Worm (Caenorhabditis elegans): Measurements from ENCODE around the gene ctsa-4.1.

The ctsa-4.1 gene

ce11 chrII:6366696-6367095, at the start of gene ctsa-4.1:
TSS of gene ctsa-4.1 (plus strand) at chrII:6366996.
- TF ChIP-seq tbx-11 (GFP tag; IDR thresholded peaks at IDR 0.05) (no peak), pes-1 (GFP tag; IDR thresholded peaks at IDR 0.05) (no peak), B0310.2 (tag; optimal IDR thresholded peaks at IDR 0.05) (no peak)

ce11 chrII:6320655-6321388, 46.0 kb upstream of the ctsa-4.1 start, which contains the start of gene efr-3:
TSS of gene efr-3 (minus strand) at chrII:6321159.
- TF ChIP-seq ets-7 (tag; optimal IDR thresholded peaks at IDR 0.05): no peak

- TF ChIP-seq tbx-37 (GFP tag; conservative IDR thresholded peaks at IDR 0.05) (no peak), ceh-36 (tag; optimal IDR thresholded peaks at IDR 0.05) (no peak), sea-1 (GFP tag; conservative IDR thresholded peaks at IDR 0.05) (no peak), hmg-4 (GFP tag; optimal IDR thresholded peaks at IDR 0.05) (no peak), hmbx-1 (tag; optimal IDR thresholded peaks at IDR 0.05) (no peak), tbx-11 (GFP tag; IDR thresholded peaks at IDR 0.05) (no peak), hnd-1 (tag; optimal IDR thresholded peaks at IDR 0.05) (no peak), F13C5.2 (tag; optimal IDR thresholded peaks at IDR 0.05) (no peak), tra-4 (tag; optimal IDR thresholded peaks at IDR 0.05) (no peak), ceh-13 (GFP tag; optimal IDR thresholded peaks at IDR 0.05) (no peak), B0310.2 (tag; optimal IDR thresholded peaks at IDR 0.05) (no peak), pes-1 (GFP tag; IDR thresholded peaks at IDR 0.05) (no peak), flt-1 (GFP tag; IDR thresholded peaks at IDR 0.05) (no peak), scrt-1 (GFP tag; IDR thresholded peaks at IDR 0.05) (no peak), ama-1 (optimal IDR thresholded peaks at IDR 0.05) (no peak), aly-1 (tag; optimal IDR thresholded peaks at IDR 0.05) (no peak)
Observed at ce11 chrII:6322081-6322480, 44.7 kb upstream of the ctsa-4.1 start.

DNA sequence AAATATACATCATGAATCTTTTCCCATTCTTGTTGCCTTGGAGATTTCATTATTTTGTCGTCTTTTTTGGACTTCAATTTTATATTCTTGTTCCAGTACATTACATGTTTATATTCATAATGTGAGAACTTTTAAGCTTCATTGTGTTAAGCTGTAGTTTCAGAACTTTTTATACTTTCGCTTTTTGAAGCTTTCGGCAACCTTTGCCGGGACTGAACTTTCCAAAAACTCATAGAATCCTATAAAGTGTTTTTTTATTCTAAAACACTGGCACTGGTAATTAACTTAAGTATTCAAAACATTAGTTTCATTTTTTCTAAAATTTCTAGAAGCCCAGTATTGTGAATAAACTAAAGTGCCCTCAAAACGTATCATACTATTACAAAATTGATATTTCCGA, 43.8 kb upstream of the ctsa-4.1 start, which contains the start of gene C32D5.4:
TSS of gene C32D5.4 (minus strand) at position 101 of the 400 bp plus-strand sequence.
- no peak for TF ChIP-seq ama-1 (optimal IDR thresholded peaks at IDR 0.05)
- TF ChIP-seq flt-1 (GFP tag; IDR thresholded peaks at IDR 0.05): no peak
- TF ChIP-seq hmbx-1 (tag; optimal IDR thresholded peaks at IDR 0.05): no peak
- TF ChIP-seq hnd-1 (tag; optimal IDR thresholded peaks at IDR 0.05): no peak
- TF ChIP-seq tbx-11 (GFP tag; IDR thresholded peaks at IDR 0.05): no peak
- TF ChIP-seq ets-7 (tag; optimal IDR thresholded peaks at IDR 0.05): no peak
- TF ChIP-seq ceh-36 (tag; optimal IDR thresholded peaks at IDR 0.05): no peak
- no peak for TF ChIP-seq F13C5.2 (tag; optimal IDR thresholded peaks at IDR 0.05)

DNA sequence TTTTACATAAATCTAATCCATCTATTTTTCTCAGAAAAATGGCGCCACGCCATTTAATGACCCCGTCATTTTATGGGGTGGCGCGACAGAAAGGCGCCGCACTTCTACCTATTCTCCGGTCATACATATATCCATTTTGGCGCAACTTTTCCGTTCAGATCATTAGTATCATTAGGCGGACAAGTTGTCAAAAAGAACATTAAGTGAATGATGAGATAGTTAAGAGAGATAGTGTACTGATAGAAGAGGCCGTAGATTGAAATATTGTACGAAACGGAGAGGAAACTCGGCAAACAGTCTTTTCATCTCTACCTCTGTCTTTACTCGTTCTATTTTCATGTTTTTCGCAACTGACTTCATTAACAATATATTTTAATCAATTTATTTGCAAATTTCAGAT, 42.7 kb upstream of the ctsa-4.1 start, which contains the start of gene sma-6:
TSS of gene sma-6 (plus strand) at position 399 of the 400 bp plus-strand sequence.
- TF ChIP-seq hmbx-1 (tag; optimal IDR thresholded peaks at IDR 0.05): no peak
- TF ChIP-seq sea-1 (GFP tag; conservative IDR thresholded peaks at IDR 0.05): no peak
- TF ChIP-seq ets-7 (tag; optimal IDR thresholded peaks at IDR 0.05): no peak
- TF ChIP-seq aly-1 (tag; optimal IDR thresholded peaks at IDR 0.05): no peak

ce11 chrII:6327317-6327716, 39.5 kb upstream of the ctsa-4.1 start:
- TF ChIP-seq ceh-13 (GFP tag; optimal IDR thresholded peaks at IDR 0.05) (no peak), aly-1 (tag; optimal IDR thresholded peaks at IDR 0.05) (no peak)

DNA sequence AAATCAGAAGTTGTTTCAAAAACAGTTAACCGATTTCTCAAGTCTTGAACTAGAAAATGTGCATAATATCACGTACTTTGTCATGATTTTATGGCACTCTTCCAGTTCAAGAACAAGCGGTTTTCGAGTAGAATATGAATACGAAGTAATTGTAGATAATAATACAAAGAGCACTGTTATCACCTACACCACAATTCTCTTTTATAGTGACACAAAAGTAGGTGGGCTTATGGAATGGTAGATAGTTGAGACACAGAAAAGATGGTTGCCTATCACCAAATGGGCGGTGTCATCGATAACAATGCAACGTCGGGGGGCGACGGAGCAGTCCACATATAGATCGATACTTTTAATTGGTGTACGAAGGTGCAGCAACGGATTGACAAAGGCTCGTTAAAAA, 38.1 kb upstream of the ctsa-4.1 start:
- TF ChIP-seq tra-4 (tag; optimal IDR thresholded peaks at IDR 0.05) (no peak), hnd-1 (tag; optimal IDR thresholded peaks at IDR 0.05) (no peak), ama-1 (optimal IDR thresholded peaks at IDR 0.05) (no peak), ceh-13 (GFP tag; optimal IDR thresholded peaks at IDR 0.05) (no peak), tbx-37 (GFP tag; conservative IDR thresholded peaks at IDR 0.05) (no peak), scrt-1 (GFP tag; IDR thresholded peaks at IDR 0.05) (no peak), hmg-4 (GFP tag; optimal IDR thresholded peaks at IDR 0.05) (no peak), F13C5.2 (tag; optimal IDR thresholded peaks at IDR 0.05) (no peak), tbx-11 (GFP tag; IDR thresholded peaks at IDR 0.05) (no peak), flt-1 (GFP tag; IDR thresholded peaks at IDR 0.05) (no peak), pes-1 (GFP tag; IDR thresholded peaks at IDR 0.05) (no peak), aly-1 (tag; optimal IDR thresholded peaks at IDR 0.05) (no peak), B0310.2 (tag; optimal IDR thresholded peaks at IDR 0.05) (no peak), ceh-36 (tag; optimal IDR thresholded peaks at IDR 0.05) (no peak), ets-7 (tag; optimal IDR thresholded peaks at IDR 0.05) (no peak), sea-1 (GFP tag; conservative IDR thresholded peaks at IDR 0.05) (no peak), hmbx-1 (tag; optimal IDR thresholded peaks at IDR 0.05) (no peak)

ce11 chrII:6331222-6331830, 35.5 kb upstream of the ctsa-4.1 start, which contains the start of gene set-4:
TSS of gene set-4 (minus strand) at chrII:6331341.
- TF ChIP-seq pes-1 (GFP tag; IDR thresholded peaks at IDR 0.05) (no peak), hmg-4 (GFP tag; optimal IDR thresholded peaks at IDR 0.05) (peak; percentile 82), ceh-36 (tag; optimal IDR thresholded peaks at IDR 0.05) (peak; percentile 31), F13C5.2 (tag; optimal IDR thresholded peaks at IDR 0.05) (peak; percentile 79), sea-1 (GFP tag; conservative IDR thresholded peaks at IDR 0.05) (0 out of 2 replicates have a peak, but pooled peaks have one; percentile 20)
